Worm (Caenorhabditis elegans): Measurements from ENCODE around the gene M01F1.4.

M01F1.4 gene

DNA sequence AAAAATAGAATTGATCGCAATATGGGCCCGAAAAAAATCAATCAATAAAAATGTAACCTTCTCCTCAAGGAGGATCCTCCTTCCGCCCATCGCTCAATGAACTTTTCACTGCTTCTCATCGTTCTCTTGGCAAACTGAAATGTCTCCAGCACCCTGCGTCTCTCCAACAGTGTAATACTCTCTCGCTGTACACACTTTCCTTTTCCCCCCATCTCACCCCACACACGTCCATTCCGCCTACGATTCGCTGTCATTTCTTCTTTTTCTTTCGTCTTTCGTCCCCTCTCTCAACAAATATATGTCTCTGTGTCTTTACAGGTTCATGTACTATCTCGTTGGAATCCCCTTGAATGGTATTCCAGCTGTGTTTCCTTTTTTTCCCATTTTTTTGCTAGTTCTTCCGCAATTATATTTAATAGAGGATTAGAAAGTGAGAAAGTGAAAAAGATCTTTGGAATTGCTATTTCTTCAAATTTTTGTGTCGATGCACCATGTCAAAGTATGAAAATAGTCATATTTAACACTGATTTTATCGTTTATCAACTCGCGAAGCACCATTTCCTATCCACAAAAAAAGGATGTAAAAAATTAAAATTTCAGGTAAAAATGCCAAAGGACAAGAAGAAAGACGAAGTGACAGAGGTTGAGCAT is 38.3 kb downstream of the M01F1.4 start, which contains the start of gene rsu-1:
Gene rsu-1, plus strand, starts transcription at position 601 of the 651 bp plus-strand sequence.
- TF ChIP-seq fkh-10 (GFP tag; optimal IDR thresholded peaks at IDR 0.05) = no peak
- peak; percentile 44 for TF ChIP-seq nhr-23 (tag; optimal IDR thresholded peaks at IDR 0.05)
- peak; percentile 81 for TF ChIP-seq hmg-11 (tag; optimal IDR thresholded peaks at IDR 0.05)
- TF ChIP-seq mdl-1 (tag; optimal IDR thresholded peaks at IDR 0.05) = no peak
- TF ChIP-seq pqm-1 (tag; optimal IDR thresholded peaks at IDR 0.05) = peak; percentile 48
- peak; percentile 50 for TF ChIP-seq lin-39 (tag; optimal IDR thresholded peaks at IDR 0.05)
- TF ChIP-seq pha-4 (tag; optimal IDR thresholded peaks at IDR 0.05) = peak; percentile 45
- no peak for TF ChIP-seq nhr-12 (tag; optimal IDR thresholded peaks at IDR 0.05)
- peak; percentile 48 for TF ChIP-seq lin-15B (tag; optimal IDR thresholded peaks at IDR 0.05)
- TF ChIP-seq ceh-16 (tag; optimal IDR thresholded peaks at IDR 0.05) = no peak
- TF ChIP-seq fos-1 (tag; optimal IDR thresholded peaks at IDR 0.05) = no peak
- peak; percentile 31 for TF ChIP-seq elt-2 (tag; optimal IDR thresholded peaks at IDR 0.05)
- TF ChIP-seq nfya-1 (tag; optimal IDR thresholded peaks at IDR 0.05; ENCODE audit: insufficient read depth) = peak; percentile 68
- peak; percentile 83 for TF ChIP-seq nhr-25 (tag; optimal IDR thresholded peaks at IDR 0.05)
- TF ChIP-seq unc-39 (tag; optimal IDR thresholded peaks at IDR 0.05) = no peak
- TF ChIP-seq ceh-28 (tag; optimal IDR thresholded peaks at IDR 0.05) = peak; percentile 50

DNA sequence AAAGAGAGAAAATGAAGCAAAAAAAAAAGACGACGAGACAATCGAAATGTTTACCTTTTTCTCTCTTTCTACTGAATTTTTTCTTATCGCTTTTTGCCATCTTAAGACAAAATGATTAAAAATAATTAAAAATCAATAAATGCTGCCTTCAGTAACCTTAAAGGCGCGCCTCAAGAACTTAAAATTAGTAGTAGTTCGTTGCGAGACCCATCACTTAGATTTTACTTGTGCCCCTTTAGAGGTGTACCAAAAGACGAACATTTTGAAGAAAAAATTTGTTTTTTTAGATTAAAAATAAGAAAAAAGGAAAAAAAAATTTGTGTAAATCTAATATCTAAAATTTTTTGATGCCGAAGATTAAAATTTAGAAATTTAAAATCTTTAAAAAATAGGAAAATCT is 38.9 kb downstream of the M01F1.4 start:
- no peak for TF ChIP-seq fkh-10 (GFP tag; optimal IDR thresholded peaks at IDR 0.05)
- peak; percentile 5 for TF ChIP-seq elt-2 (tag; optimal IDR thresholded peaks at IDR 0.05)
- no peak for TF ChIP-seq pha-4 (tag; optimal IDR thresholded peaks at IDR 0.05)

- no peak for TF ChIP-seq fkh-2 (tag; optimal IDR thresholded peaks at IDR 0.05)
- TF ChIP-seq elt-2 (tag; optimal IDR thresholded peaks at IDR 0.05) = no peak
- TF ChIP-seq ceh-28 (tag; optimal IDR thresholded peaks at IDR 0.05) = peak; percentile 14
- no peak for TF ChIP-seq fkh-10 (GFP tag; optimal IDR thresholded peaks at IDR 0.05)
- TF ChIP-seq nhr-43 (tag; optimal IDR thresholded peaks at IDR 0.05; ENCODE audit: poor library complexity, severe bottlenecking) = no peak
- TF ChIP-seq fos-1 (tag; optimal IDR thresholded peaks at IDR 0.05) = no peak
- peak; percentile 58 for TF ChIP-seq nhr-23 (tag; optimal IDR thresholded peaks at IDR 0.05)
Measured at ce11 chrIII:3470433-3470832, 39.4 kb downstream of the M01F1.4 start.

ce11 chrIII:3469646-3470045 is 40.2 kb downstream of the M01F1.4 start, which contains the start of gene smim-14:
TSS of gene smim-14 (minus strand) at chrIII:3469746.
- peak; percentile 2 for TF ChIP-seq ama-1 (optimal IDR thresholded peaks at IDR 0.05)
- TF ChIP-seq egl-27 (tag; optimal IDR thresholded peaks at IDR 0.05) = no peak
- peak; percentile 9 for TF ChIP-seq hmg-11 (tag; optimal IDR thresholded peaks at IDR 0.05)

DNA sequence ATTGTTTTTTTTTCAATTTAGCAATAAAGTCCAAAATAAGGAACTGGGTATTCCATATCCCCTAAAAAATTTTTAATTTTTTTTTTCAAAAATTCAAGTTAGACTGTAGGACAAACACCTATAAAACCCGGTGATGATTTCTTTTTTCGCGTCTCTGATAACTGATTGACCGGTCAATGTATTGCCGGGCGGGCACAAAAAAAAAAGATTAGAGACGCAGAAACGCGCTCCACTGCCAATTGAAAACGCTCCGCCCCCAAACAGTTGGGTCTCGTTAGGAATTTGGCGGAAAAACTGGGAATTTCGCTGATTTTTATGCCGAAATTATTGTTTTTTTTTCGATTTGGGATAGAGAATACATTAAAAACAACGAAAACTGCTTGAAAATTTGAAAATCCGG is 41.4 kb downstream of the M01F1.4 start:
- TF ChIP-seq unc-39 (tag; optimal IDR thresholded peaks at IDR 0.05) (no peak), lsy-12 (tag; optimal IDR thresholded peaks at IDR 0.05) (no peak), jun-1 (tag; optimal IDR thresholded peaks at IDR 0.05) (no peak), mml-1 (tag; optimal IDR thresholded peaks at IDR 0.05) (no peak), ama-1 (optimal IDR thresholded peaks at IDR 0.05) (no peak), elt-3 (tag; optimal IDR thresholded peaks at IDR 0.05) (no peak), nfya-1 (tag; optimal IDR thresholded peaks at IDR 0.05; ENCODE audit: insufficient read depth) (no peak), sea-2 (GFP tag; optimal IDR thresholded peaks at IDR 0.05) (no peak), nhr-11 (tag; optimal IDR thresholded peaks at IDR 0.05) (no peak), lin-15B (tag; optimal IDR thresholded peaks at IDR 0.05) (peak; percentile 7), ceh-9 (tag; optimal IDR thresholded peaks at IDR 0.05) (no peak), nhr-77 (tag; optimal IDR thresholded peaks at IDR 0.05) (no peak), ztf-11 (tag; optimal IDR thresholded peaks at IDR 0.05) (no peak), ceh-82 (tag; optimal IDR thresholded peaks at IDR 0.05) (no peak), pqm-1 (tag; optimal IDR thresholded peaks at IDR 0.05) (no peak), elt-2 (tag; optimal IDR thresholded peaks at IDR 0.05) (peak; percentile 52)

- TF ChIP-seq nfya-1 (tag; optimal IDR thresholded peaks at IDR 0.05; ENCODE audit: insufficient read depth) (peak; percentile 93), nhr-12 (tag; optimal IDR thresholded peaks at IDR 0.05) (no peak), mdl-1 (tag; optimal IDR thresholded peaks at IDR 0.05) (no peak), lsy-12 (tag; optimal IDR thresholded peaks at IDR 0.05) (no peak)
Measured at ce11 chrIII:3467013-3467412, 42.8 kb downstream of the M01F1.4 start.

Measured in whole organism, L3 larva.